Fruit fly (Drosophila melanogaster) whole organism, embryonic: ENCODE results near the gene MICAL-like.

Experiments used
- Aef1 ChIP-seq: fragments of 200-800 bp; sonication (Bioruptor generic); IDR thresholded peaks from 3 replicates; pipeline ENCODE4 v1.3.6; 2022; ENCODE audit warnings: missing biosample characterization, missing genetic modification characterization
- CG13775 ChIP-seq: fragments of 200-800 bp; sonication (Bioruptor generic); optimal IDR thresholded peaks from 3 replicates; lab custom pipeline; 2017; ENCODE audit warnings: missing biosample characterization, mild to moderate bottlenecking, missing genetic modification characterization
- CG14441 ChIP-seq: fragments of 200-800 bp; sonication (Bioruptor generic); IDR thresholded peaks from 2 replicates; pipeline ENCODE4 v1.3.6; 2022; ENCODE audit warnings: missing biosample characterization, missing genetic modification characterization
- CG15073 ChIP-seq: fragments of 200-800 bp; sonication (Bioruptor generic); optimal IDR thresholded peaks from 2 replicates; lab custom pipeline; 2016; ENCODE audit warnings: missing biosample characterization, missing genetic modification characterization
- CG18599 ChIP-seq: fragments of 200-800 bp; sonication (Bioruptor generic); optimal IDR thresholded peaks from 3 replicates; lab custom pipeline; 2017; ENCODE audit warnings: missing biosample characterization, missing genetic modification characterization, mild to moderate bottlenecking, moderate library complexity, missing genetic modification reagents
- CG7372 ChIP-seq: fragments of 200-800 bp; sonication (Bioruptor generic); IDR thresholded peaks from 2 replicates; pipeline ENCODE4 v1.3.6; 2022; ENCODE audit warnings: missing biosample characterization, missing genetic modification characterization
- CG8478 ChIP-seq: fragments of >200 bp; optimal IDR thresholded peaks from 2 replicates; lab custom pipeline; 2018
- CG8765 ChIP-seq: fragments of 200-800 bp; sonication (Bioruptor generic); IDR thresholded peaks from 2 replicates; pipeline ENCODE4 v1.3.6; 2022; ENCODE audit warnings: missing biosample characterization, missing genetic modification characterization
- Doc2 ChIP-seq: fragments of 200-800 bp; sonication (Bioruptor generic); IDR thresholded peaks from 2 replicates; pipeline ENCODE4 v1.3.6; 2022; ENCODE audit warnings: missing biosample characterization, missing genetic modification characterization
- amos ChIP-seq: fragments of 200-800 bp; sonication (Bioruptor generic); IDR thresholded peaks from 2 replicates; pipeline ENCODE4 v1.3.6; 2022; ENCODE audit warnings: missing biosample characterization, missing genetic modification characterization; ENCODE audit not compliant: partially characterized antibody
- h ChIP-seq: fragments of >200 bp; optimal IDR thresholded peaks from 2 replicates; lab custom pipeline; 2017
- nerfin-2 ChIP-seq: fragments of 200-800 bp; sonication (Bioruptor generic); IDR thresholded peaks from 2 replicates; pipeline ENCODE4 v1.3.6; 2022; ENCODE audit warnings: missing biosample characterization, missing genetic modification characterization; ENCODE audit not compliant: partially characterized antibody
- nom ChIP-seq: fragments of 200-800 bp; sonication (Bioruptor generic); optimal IDR thresholded peaks from 2 replicates; lab custom pipeline; 2017; ENCODE audit warnings: missing biosample characterization, missing genetic modification characterization, mild to moderate bottlenecking, moderate library complexity, missing genetic modification reagents

- no peak for TF ChIP-seq CG8478 (lab: Kevin White, UChicago)
- TF ChIP-seq CG15073: no peak
- no peak for TF ChIP-seq nom
- no peak for TF ChIP-seq nerfin-2 (GFP tag; lab: Robert Waterston, UW)
- TF ChIP-seq Doc2 (GFP tag; lab: Robert Waterston, UW): no peak
- TF ChIP-seq CG8765 (GFP tag; lab: Robert Waterston, UW): no peak
- TF ChIP-seq Aef1: no peak
- no peak for TF ChIP-seq amos (GFP tag; lab: Robert Waterston, UW)
- TF ChIP-seq CG7372 (GFP tag; lab: Robert Waterston, UW): no peak
- TF ChIP-seq CG14441 (GFP tag; lab: Robert Waterston, UW): no peak
- no peak for TF ChIP-seq h (lab: Kevin White, UChicago)
- no peak for TF ChIP-seq CG13775 (GFP tag; lab: Kevin White, UChicago)
- TF ChIP-seq CG18599 (GFP tag; lab: Kevin White, UChicago): no peak
These were observed 11.2 kb upstream of the MICAL-like start, which contains the start of gene Zmynd10 for dm6 chr3L:13026337-13026736.
